Worm (Caenorhabditis elegans) whole organism, early embryonic: ENCODE measurements around the gene pph-4.2.

Experiments used
- B0310.2 ChIP-seq: sonication (generic microtip); optimal IDR thresholded peaks from 2 replicates; lab custom pipeline; 2016; ENCODE audit warnings: mild to moderate bottlenecking, missing genetic modification characterization, missing compliant biosample characterization
- F13C5.2 ChIP-seq: sonication (generic microtip); optimal IDR thresholded peaks from 2 replicates; lab custom pipeline; 2017; ENCODE audit warnings: mild to moderate bottlenecking, missing genetic modification characterization, inconsistent platforms, missing compliant biosample characterization
- aly-1 ChIP-seq: sonication (generic microtip); optimal IDR thresholded peaks from 2 replicates; lab custom pipeline; 2016; ENCODE audit warnings: missing genetic modification characterization, missing compliant biosample characterization
- ama-1 ChIP-seq: fragments of 150-350 bp; optimal IDR thresholded peaks from 2 replicates; lab custom pipeline; 2014
- ceh-13 ChIP-seq: fragments of 200-800 bp; sonication (Bioruptor generic); optimal IDR thresholded peaks from 2 replicates; lab custom pipeline; 2018; ENCODE audit warnings: mild to moderate bottlenecking, missing genetic modification characterization, missing compliant biosample characterization
- ceh-36 ChIP-seq: sonication (generic microtip); optimal IDR thresholded peaks from 2 replicates; lab custom pipeline; 2016; ENCODE audit warnings: missing genetic modification characterization, inconsistent platforms, missing compliant biosample characterization
- ets-7 ChIP-seq: sonication (generic microtip); optimal IDR thresholded peaks from 2 replicates; lab custom pipeline; 2016; ENCODE audit warnings: missing genotype, missing genetic modification characterization, missing compliant biosample characterization
- flt-1 ChIP-seq: fragments of 200-800 bp; sonication (Bioruptor generic); IDR thresholded peaks from 2 replicates; pipeline ENCODE4 v1.3.6; 2022; ENCODE audit warnings: missing genetic modification characterization, missing compliant biosample characterization
- hmbx-1 ChIP-seq: sonication (generic microtip); optimal IDR thresholded peaks from 2 replicates; lab custom pipeline; 2016; ENCODE audit warnings: mild to moderate bottlenecking, missing genetic modification characterization, missing compliant biosample characterization
- hmg-4 ChIP-seq: fragments of 200-800 bp; sonication (Bioruptor generic); optimal IDR thresholded peaks from 2 replicates; lab custom pipeline; 2018; ENCODE audit warnings: mild to moderate bottlenecking, missing genetic modification characterization, missing compliant biosample characterization
- hnd-1 ChIP-seq: sonication (generic microtip); optimal IDR thresholded peaks from 2 replicates; lab custom pipeline; 2016; ENCODE audit warnings: missing genetic modification characterization, missing compliant biosample characterization
- pes-1 ChIP-seq: fragments of 200-800 bp; sonication (Bioruptor generic); IDR thresholded peaks from 2 replicates; pipeline ENCODE4 v1.3.6; 2022; ENCODE audit warnings: missing genetic modification reagents, missing genetic modification characterization, missing compliant biosample characterization
- scrt-1 ChIP-seq: fragments of 200-800 bp; sonication (Bioruptor generic); IDR thresholded peaks from 2 replicates; pipeline ENCODE4 v1.3.6; 2022; ENCODE audit warnings: missing genetic modification characterization, missing compliant biosample characterization
- sea-1 ChIP-seq: fragments of 200-800 bp; sonication (Bioruptor generic); conservative IDR thresholded peaks from 2 replicates; pipeline ENCODE4 v1.3.6; 2022; ENCODE audit warnings: missing genetic modification characterization, missing compliant biosample characterization
- tbx-11 ChIP-seq: fragments of 200-800 bp; sonication (Bioruptor generic); IDR thresholded peaks from 2 replicates; pipeline ENCODE4 v1.3.6; 2022; ENCODE audit warnings: missing genetic modification characterization, missing compliant biosample characterization
- tbx-37 ChIP-seq: fragments of 200-800 bp; sonication (Bioruptor generic); conservative IDR thresholded peaks from 2 replicates; pipeline ENCODE4 v1.3.6; 2022; ENCODE audit warnings: missing genetic modification reagents, missing genetic modification characterization, missing compliant biosample characterization
- tra-4 ChIP-seq: sonication (generic microtip); optimal IDR thresholded peaks from 2 replicates; lab custom pipeline; 2017; ENCODE audit warnings: missing genetic modification characterization, missing compliant biosample characterization

Gene pph-4.2

ce11 chrIII:12333445-12333844 is 43.6 kb downstream of the pph-4.2 start, which contains the start of gene zip-1:
Gene zip-1 (plus strand): TSS chrIII:12333745.
- TF ChIP-seq sea-1 (no peak), tbx-11 (GFP tag; lab: Robert Waterston, UW) (no peak), ets-7 (tag; lab: Kevin White, UChicago) (no peak), tbx-37 (no peak), hmg-4 (GFP tag; lab: Kevin White, UChicago) (no peak), ama-1 (lab: Kevin White, UChicago) (no peak), ceh-36 (tag; lab: Kevin White, UChicago) (no peak), B0310.2 (tag; lab: Kevin White, UChicago) (no peak)

ce11 chrIII:12331300-12331699 is 45.7 kb downstream of the pph-4.2 start:
- TF ChIP-seq scrt-1, result no peak
- TF ChIP-seq hmbx-1 (tag; lab: Kevin White, UChicago), result no peak
- no peak for TF ChIP-seq ceh-13 (GFP tag; lab: Kevin White, UChicago)
- TF ChIP-seq ama-1 (lab: Kevin White, UChicago), result no peak
- TF ChIP-seq B0310.2 (tag; lab: Kevin White, UChicago), result no peak
- TF ChIP-seq tbx-37, result no peak

- TF ChIP-seq hmbx-1 (tag; lab: Kevin White, UChicago) (no peak), aly-1 (no peak), scrt-1 (no peak), pes-1 (no peak), ceh-13 (GFP tag; lab: Kevin White, UChicago) (no peak), hnd-1 (tag; lab: Kevin White, UChicago) (no peak), F13C5.2 (tag; lab: Kevin White, UChicago) (no peak), tbx-37 (no peak), hmg-4 (GFP tag; lab: Kevin White, UChicago) (no peak), B0310.2 (tag; lab: Kevin White, UChicago) (no peak), ama-1 (lab: Kevin White, UChicago) (no peak), ets-7 (tag; lab: Kevin White, UChicago) (no peak), flt-1 (GFP tag; lab: Robert Waterston, UW) (no peak), ceh-36 (tag; lab: Kevin White, UChicago) (no peak), sea-1 (no peak), tbx-11 (GFP tag; lab: Robert Waterston, UW) (no peak), tra-4 (tag; lab: Kevin White, UChicago) (no peak)
These were observed 49.5 kb downstream of the pph-4.2 start, which contains the start of the genes zip-12 and Y75B8A.63 for ce11 chrIII:12327528-12327997. Gene zip-12 (plus strand): TSS chrIII:12327914. Gene Y75B8A.63 (plus strand): TSS chrIII:12327947.

ce11 chrIII:12325284-12325683 is 51.8 kb downstream of the pph-4.2 start:
- TF ChIP-seq sea-1 (no peak), hnd-1 (tag; lab: Kevin White, UChicago) (no peak), hmbx-1 (tag; lab: Kevin White, UChicago) (no peak), B0310.2 (tag; lab: Kevin White, UChicago) (no peak), hmg-4 (GFP tag; lab: Kevin White, UChicago) (no peak), ama-1 (lab: Kevin White, UChicago) (no peak), tbx-37 (no peak), F13C5.2 (tag; lab: Kevin White, UChicago) (no peak), tra-4 (tag; lab: Kevin White, UChicago) (no peak), aly-1 (no peak), pes-1 (no peak), flt-1 (GFP tag; lab: Robert Waterston, UW) (no peak), ceh-36 (tag; lab: Kevin White, UChicago) (no peak), ceh-13 (GFP tag; lab: Kevin White, UChicago) (no peak), tbx-11 (GFP tag; lab: Robert Waterston, UW) (no peak)
